Worm (Caenorhabditis elegans): ENCODE measurements around the gene col-130.

ce11 chrIV:12382864-12383263 lies 45.5 kb downstream of the col-130 start, which contains the start of gene thn-2:
- TF ChIP-seq ama-1 (optimal IDR thresholded peaks at IDR 0.05) = no peak
- no peak for TF ChIP-seq scrt-1 (GFP tag; IDR thresholded peaks at IDR 0.05)
- no peak for TF ChIP-seq flt-1 (GFP tag; IDR thresholded peaks at IDR 0.05)
- no peak for TF ChIP-seq aly-1 (tag; optimal IDR thresholded peaks at IDR 0.05)
- TF ChIP-seq tbx-11 (GFP tag; IDR thresholded peaks at IDR 0.05) = no peak

All from whole organism, early embryonic.